Worm (Caenorhabditis elegans): ENCODE results near the gene F54D12.2.

Gene F54D12.2

DNA sequence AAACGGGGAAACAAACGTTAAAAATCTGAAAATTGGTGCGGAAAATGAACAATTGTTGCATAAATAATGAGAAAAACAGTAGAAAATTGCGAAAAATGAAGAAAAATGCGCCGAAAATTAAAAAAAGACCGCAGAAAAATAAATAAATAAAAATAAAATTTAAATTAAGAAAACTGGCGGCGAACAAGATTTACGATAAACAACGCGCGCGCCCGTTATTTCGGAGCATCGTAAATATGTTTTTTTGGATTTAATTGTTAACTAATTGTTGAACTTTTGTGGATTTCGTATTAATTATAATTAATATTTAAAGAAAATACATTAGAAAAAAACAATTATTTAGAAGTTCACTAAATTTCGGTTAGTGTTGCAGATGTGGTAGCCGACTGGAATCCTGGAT lies 21.7 kb upstream of the F54D12.2 start:
- TF ChIP-seq W03F9.2 (tag; optimal IDR thresholded peaks at IDR 0.05) (no peak), him-1 (tag; optimal IDR thresholded peaks at IDR 0.05) (no peak), dao-5 (tag; optimal IDR thresholded peaks at IDR 0.05) (no peak)

ce11 chrII:1378259-1378658 lies 20.2 kb upstream of the F54D12.2 start, which contains the start of gene F54D12.10:
TSS of gene F54D12.10 (minus strand) at chrII:1378359.
- TF ChIP-seq W03F9.2 (tag; optimal IDR thresholded peaks at IDR 0.05) (no peak), him-1 (tag; optimal IDR thresholded peaks at IDR 0.05) (no peak), dao-5 (tag; optimal IDR thresholded peaks at IDR 0.05) (no peak)

- TF ChIP-seq W03F9.2 (tag; optimal IDR thresholded peaks at IDR 0.05): no peak
- no peak for TF ChIP-seq dao-5 (tag; optimal IDR thresholded peaks at IDR 0.05)
- no peak for TF ChIP-seq him-1 (tag; optimal IDR thresholded peaks at IDR 0.05)
Observed at ce11 chrII:1381618-1382017, 16.9 kb upstream of the F54D12.2 start, which contains the start of gene F54D12.9. TSS of gene F54D12.9 (minus strand) at chrII:1381718.

DNA sequence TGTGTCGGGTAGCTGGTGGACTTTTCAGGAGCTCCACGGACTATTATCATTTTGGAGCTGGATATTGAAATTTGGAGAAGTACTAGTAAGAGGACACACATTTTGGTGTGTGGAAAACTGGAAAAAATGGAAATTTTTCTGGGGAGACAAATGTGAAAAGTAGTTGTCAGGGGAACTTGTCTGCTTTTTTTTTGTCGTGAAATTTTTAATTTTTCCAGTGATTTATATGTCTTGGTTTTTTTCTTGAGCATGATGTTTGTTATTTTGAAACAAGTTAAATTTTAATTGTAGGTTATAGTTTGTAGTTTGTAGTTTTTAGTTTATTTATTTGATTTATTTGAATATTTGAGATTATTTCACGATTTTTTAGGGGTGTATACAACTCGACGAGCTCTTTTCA lies 13.2 kb upstream of the F54D12.2 start, which contains the start of gene F54D12.7:
Gene F54D12.7 (minus strand): TSS at position 101 of the 400 bp plus-strand sequence.
- no peak for TF ChIP-seq W03F9.2 (tag; optimal IDR thresholded peaks at IDR 0.05)
- TF ChIP-seq him-1 (tag; optimal IDR thresholded peaks at IDR 0.05): no peak
- no peak for TF ChIP-seq dao-5 (tag; optimal IDR thresholded peaks at IDR 0.05)

ce11 chrII:1386478-1386877 lies 12.0 kb upstream of the F54D12.2 start, which contains the start of gene aat-7:
TSS of gene aat-7 (plus strand) at chrII:1386870.
- TF ChIP-seq him-1 (tag; optimal IDR thresholded peaks at IDR 0.05) (no peak), W03F9.2 (tag; optimal IDR thresholded peaks at IDR 0.05) (no peak), dao-5 (tag; optimal IDR thresholded peaks at IDR 0.05) (no peak)

DNA sequence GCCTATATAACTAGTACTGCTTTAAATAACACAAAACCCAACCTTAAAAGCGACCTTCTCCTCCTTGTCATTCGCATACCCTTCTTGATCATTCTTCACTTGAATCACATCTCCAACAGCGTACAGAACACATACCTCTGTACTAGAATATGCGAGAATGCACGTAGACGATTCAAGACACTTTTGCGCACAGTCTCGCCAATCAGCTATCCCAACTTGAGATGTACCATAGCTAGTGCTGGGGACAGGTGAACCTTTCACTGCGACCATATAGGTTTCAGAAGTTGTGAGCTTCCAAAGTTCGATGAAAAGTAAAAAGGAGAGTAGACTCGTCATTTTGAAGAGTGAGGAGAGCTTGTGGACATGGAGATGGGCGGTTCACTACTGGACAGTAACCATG lies 793 bp upstream of the F54D12.2 start, which contains the start of gene F54D12.8:
Gene F54D12.8 (minus strand): TSS at position 336 of the 400 bp plus-strand sequence.
- no peak for TF ChIP-seq dao-5 (tag; optimal IDR thresholded peaks at IDR 0.05)
- no peak for TF ChIP-seq W03F9.2 (tag; optimal IDR thresholded peaks at IDR 0.05)
- TF ChIP-seq him-1 (tag; optimal IDR thresholded peaks at IDR 0.05): no peak

ce11 chrII:1400105-1400504 lies 1.6 kb downstream of the F54D12.2 start, which contains the start of gene F54D12.1:
TSS of gene F54D12.1 (plus strand) at chrII:1400405.
- TF ChIP-seq W03F9.2 (tag; optimal IDR thresholded peaks at IDR 0.05) (no peak), dao-5 (tag; optimal IDR thresholded peaks at IDR 0.05) (no peak), him-1 (tag; optimal IDR thresholded peaks at IDR 0.05) (no peak)

ce11 chrII:1401474-1401873 lies 3.0 kb downstream of the F54D12.2 start, which contains the start of gene Y51H7C.8:
TSS of gene Y51H7C.8 (plus strand) at chrII:1401774.
- TF ChIP-seq dao-5 (tag; optimal IDR thresholded peaks at IDR 0.05): no peak

DNA sequence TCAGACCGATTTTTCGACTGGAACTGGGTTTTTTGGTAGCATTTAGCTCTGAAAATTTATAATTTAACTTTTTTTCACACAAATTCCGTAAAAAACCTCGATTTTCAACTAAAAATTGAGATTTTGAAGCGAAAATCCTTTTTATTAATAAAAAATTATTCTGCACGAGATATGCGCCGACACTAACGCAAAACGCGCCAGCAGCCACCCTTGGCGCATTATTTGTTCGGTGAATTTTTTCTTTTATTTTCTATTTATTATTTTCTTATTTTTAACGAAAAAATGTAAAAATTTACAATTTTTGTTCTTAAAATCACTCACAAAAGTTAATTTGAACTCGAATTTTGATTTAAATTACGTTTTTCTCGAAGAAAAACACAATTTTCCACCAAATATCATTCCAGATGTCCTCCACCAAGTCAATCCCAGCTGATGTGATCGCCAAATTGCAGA lies 3.7 kb downstream of the F54D12.2 start, which contains the start of gene Y51H7C.7:
Gene Y51H7C.7 (plus strand): TSS at position 403 of the 453 bp plus-strand sequence.
- TF ChIP-seq him-1 (tag; optimal IDR thresholded peaks at IDR 0.05): no peak
- no peak for TF ChIP-seq W03F9.2 (tag; optimal IDR thresholded peaks at IDR 0.05)
- no peak for TF ChIP-seq dao-5 (tag; optimal IDR thresholded peaks at IDR 0.05)

DNA sequence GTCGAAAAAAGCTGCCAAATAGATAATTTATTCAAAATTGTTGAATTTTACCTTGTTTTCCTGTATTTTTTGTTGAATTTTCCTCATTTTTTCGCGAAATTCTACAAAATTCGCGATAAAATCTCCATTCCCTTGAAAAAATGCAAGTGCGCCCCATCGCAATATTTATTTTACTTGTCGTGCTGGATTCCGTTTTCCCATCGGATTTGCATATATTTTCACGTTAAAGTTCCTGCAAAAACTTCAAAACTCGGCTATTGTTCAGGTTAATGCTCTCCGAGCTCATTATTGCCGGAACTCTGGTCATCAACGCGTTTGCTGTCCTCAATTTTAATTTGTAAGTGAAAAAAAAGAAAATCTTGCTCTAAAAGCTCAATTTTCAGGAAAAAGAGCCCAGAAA lies 4.6 kb downstream of the F54D12.2 start, which contains the start of the genes Y51H7C.41 and cogc-4:
Gene Y51H7C.41 (plus strand): TSS at position 266 of the 400 bp plus-strand sequence.
Gene cogc-4 (plus strand): TSS at position 386 of the 400 bp plus-strand sequence.
- TF ChIP-seq W03F9.2 (tag; optimal IDR thresholded peaks at IDR 0.05) (no peak), him-1 (tag; optimal IDR thresholded peaks at IDR 0.05) (no peak), dao-5 (tag; optimal IDR thresholded peaks at IDR 0.05) (no peak)

DNA sequence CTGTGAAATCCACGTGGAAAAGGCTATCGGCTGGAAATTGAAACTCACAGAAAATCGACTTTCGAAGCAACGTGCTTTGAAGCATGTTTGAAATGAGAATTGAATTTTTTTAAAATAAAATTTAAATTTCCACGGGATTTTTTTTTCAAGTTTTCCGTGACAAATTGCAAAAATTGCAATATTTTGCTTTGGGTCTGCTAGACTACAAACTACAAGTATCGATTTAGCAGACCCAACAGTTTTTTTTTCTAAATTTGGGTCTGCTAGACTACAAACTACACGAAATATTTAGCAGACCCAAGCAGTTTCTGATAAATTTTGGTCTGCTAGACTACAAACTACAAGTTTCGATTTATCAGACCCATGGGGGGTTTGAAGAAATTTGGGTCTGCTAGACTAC lies 12.9 kb downstream of the F54D12.2 start, which contains the start of gene Y51H7C.9:
Gene Y51H7C.9 (minus strand): TSS at position 101 of the 400 bp plus-strand sequence.
- TF ChIP-seq him-1 (tag; optimal IDR thresholded peaks at IDR 0.05): no peak
- TF ChIP-seq W03F9.2 (tag; optimal IDR thresholded peaks at IDR 0.05): no peak
- TF ChIP-seq dao-5 (tag; optimal IDR thresholded peaks at IDR 0.05): no peak

DNA sequence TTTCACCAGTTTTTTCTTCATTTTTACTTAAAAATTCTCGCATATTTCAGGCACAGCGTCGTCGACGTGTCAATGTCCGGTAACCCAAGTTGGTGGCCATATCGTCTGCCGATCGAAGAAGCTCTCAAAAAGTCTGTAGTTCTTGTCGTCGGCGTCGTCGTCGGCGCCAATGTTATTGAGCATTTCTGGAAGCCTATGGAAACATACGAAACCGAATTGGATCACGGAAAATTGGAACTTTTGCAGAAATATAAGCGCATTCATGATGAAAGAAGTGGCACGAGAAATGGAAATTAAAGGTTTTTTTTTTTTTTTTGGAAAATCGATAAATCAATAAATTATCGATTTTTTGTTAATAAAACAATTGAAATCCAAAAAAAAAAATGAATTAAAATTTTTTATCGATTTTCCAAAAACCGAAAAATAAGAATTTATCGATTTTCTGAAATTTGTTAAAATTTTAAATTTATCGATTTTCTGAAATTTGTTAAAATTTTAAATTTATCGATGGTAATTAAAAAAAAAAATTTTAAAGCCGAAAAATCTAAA lies 13.9 kb downstream of the F54D12.2 start, which contains the start of gene alkb-1:
Gene alkb-1 (plus strand): TSS at position 51 of the 549 bp plus-strand sequence.
- TF ChIP-seq him-1 (tag; optimal IDR thresholded peaks at IDR 0.05): no peak
- TF ChIP-seq W03F9.2 (tag; optimal IDR thresholded peaks at IDR 0.05): no peak
- TF ChIP-seq dao-5 (tag; optimal IDR thresholded peaks at IDR 0.05): no peak

DNA sequence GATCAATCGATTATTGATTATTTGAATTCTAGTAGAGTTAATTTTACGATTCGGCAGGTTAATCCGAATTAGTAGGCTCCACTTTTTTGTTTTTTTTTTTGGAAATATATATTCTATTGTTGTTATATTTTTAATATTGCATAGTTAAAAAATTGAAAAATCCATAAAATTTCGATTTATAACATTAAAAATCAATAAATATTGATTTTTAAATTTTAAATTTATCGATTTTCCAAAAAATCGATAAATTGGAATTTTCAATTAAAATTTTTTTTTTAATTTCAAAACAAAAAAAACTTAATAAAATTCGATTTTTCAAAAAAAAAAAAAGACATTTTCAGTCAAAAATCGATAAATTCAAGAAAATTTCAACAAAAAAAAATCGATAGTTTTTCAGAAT lies 21.5 kb downstream of the F54D12.2 start:
- TF ChIP-seq him-1 (tag; optimal IDR thresholded peaks at IDR 0.05): no peak
- TF ChIP-seq dao-5 (tag; optimal IDR thresholded peaks at IDR 0.05): no peak
- no peak for TF ChIP-seq W03F9.2 (tag; optimal IDR thresholded peaks at IDR 0.05)

- no peak for TF ChIP-seq him-1 (tag; optimal IDR thresholded peaks at IDR 0.05)
Observed at ce11 chrII:1420806-1421463, 22.4 kb downstream of the F54D12.2 start.
